Fruit fly (Drosophila melanogaster): ENCODE data around the gene CG1231.

dm6 chr3L:342839-343238, 13.4 kb upstream of the CG1231 start, which contains the start of gene mthl10:
- no peak for TF ChIP-seq insv (optimal IDR thresholded peaks at IDR 0.05)
- no peak for TF ChIP-seq ttk (optimal IDR thresholded peaks at IDR 0.05)
- no peak for TF ChIP-seq psq (optimal IDR thresholded peaks at IDR 0.05)
- TF ChIP-seq h (optimal IDR thresholded peaks at IDR 0.05): no peak
- no peak for TF ChIP-seq Sin3A (optimal IDR thresholded peaks at IDR 0.05)
- no peak for TF ChIP-seq Myc (optimal IDR thresholded peaks at IDR 0.05)
